Fruit fly (Drosophila melanogaster) S2 (cell line): ENCODE data around the gene CG46301.

Experiments used
- CG8478 ChIP-seq: fragments of >200 bp; optimal IDR thresholded peaks from 2 replicates; lab custom pipeline; 2018
- CTCF ChIP-seq, 2 experiments: fragments of >200 bp; optimal IDR thresholded peaks; 2 replicates each; lab custom pipeline; 2018

- TF ChIP-seq CG8478 (lab: Kevin White, UChicago) (no peak), CTCF (optimal IDR thresholded peaks at IDR 0.05; lab: Kevin White, UChicago) (no peak)
Observed at dm6 chr2L:14125630-14126029, 21.7 kb downstream of the CG46301 start.
